Worm (Caenorhabditis elegans) whole organism, L1 larva: ENCODE measurements around the gene F56A8.9.

ENCODE experiments used
- C16A3.4 ChIP-seq: fragments of 150-350 bp; optimal IDR thresholded peaks from 2 replicates; lab custom pipeline; 2014; ENCODE audit warnings: missing biosample characterization, missing genetic modification characterization
- F16B12.6 ChIP-seq: fragments of 150-350 bp; optimal IDR thresholded peaks from 2 replicates; lab custom pipeline; 2014; ENCODE audit warnings: missing biosample characterization, missing genetic modification characterization
- Y116A8C.19 ChIP-seq: sonication (generic microtip); optimal IDR thresholded peaks from 2 replicates; lab custom pipeline; 2016; ENCODE audit warnings: missing compliant biosample characterization, missing genetic modification characterization, borderline replicate concordance
- aha-1 ChIP-seq: fragments of 150-350 bp; optimal IDR thresholded peaks from 2 replicates; lab custom pipeline; 2014; ENCODE audit warnings: missing biosample characterization, missing genetic modification characterization
- aly-2 ChIP-seq: fragments of 150-350 bp; optimal IDR thresholded peaks from 2 replicates; lab custom pipeline; 2014; ENCODE audit warnings: missing biosample characterization, missing genetic modification characterization
- ama-1 ChIP-seq: fragments of 150-350 bp; optimal IDR thresholded peaks from 2 replicates; lab custom pipeline; 2014
- blmp-1 ChIP-seq: fragments of 150-350 bp; optimal IDR thresholded peaks from 2 replicates; lab custom pipeline; 2014; ENCODE audit warnings: missing biosample characterization, missing genetic modification characterization
- ceh-63 ChIP-seq: fragments of 200-800 bp; sonication (Bioruptor generic); optimal IDR thresholded peaks from 2 replicates; lab custom pipeline; 2018; ENCODE audit warnings: mild to moderate bottlenecking, missing genetic modification characterization, missing compliant biosample characterization
- ceh-88 ChIP-seq: fragments of 200-800 bp; sonication (Bioruptor generic); IDR thresholded peaks from 2 replicates; pipeline ENCODE4 v1.3.6; 2022; ENCODE audit warnings: missing genetic modification characterization, missing compliant biosample characterization
- ceh-90 ChIP-seq: sonication (generic microtip); optimal IDR thresholded peaks from 2 replicates; lab custom pipeline; 2016; ENCODE audit warnings: missing genetic modification characterization, missing compliant biosample characterization
- ces-1 ChIP-seq: fragments of 150-350 bp; optimal IDR thresholded peaks from 2 replicates; lab custom pipeline; 2014; ENCODE audit warnings: missing biosample characterization, missing genetic modification reagents, missing genetic modification characterization
- efl-1 ChIP-seq, 4 experiments: fragments of 150-350 bp; optimal IDR thresholded peaks in 3 of 4; peaks in 1 of 4; 1 replicate in 1 of 4; 2 replicates in 3 of 4; lab custom pipeline; 2014; ENCODE audit warnings: missing biosample characterization in 2 of 4, missing genetic modification characterization in 2 of 4, missing genetic modification reagents in 2 of 4
- egl-27 ChIP-seq, 2 experiments: fragments of 150-350 bp in 1 of 2; sonication (generic microtip); optimal IDR thresholded peaks; 3 replicates each; lab custom pipeline; 2017 to 2018; ENCODE audit warnings: missing biosample characterization in 2 of 2, missing genetic modification characterization in 2 of 2, missing genetic modification reagents in 2 of 2
- elt-2 ChIP-seq: sonication (generic microtip); optimal IDR thresholded peaks from 2 replicates; lab custom pipeline; 2016; ENCODE audit warnings: missing genetic modification characterization, mild to moderate bottlenecking, inconsistent platforms, missing compliant biosample characterization, missing genetic modification reagents
- elt-3 ChIP-seq, 6 experiments: fragments of 150-350 bp in 1 of 6; sonication (generic microtip); optimal IDR thresholded peaks; 2 replicates each; lab custom pipeline; 2017 to 2018; ENCODE audit warnings: missing biosample characterization in 6 of 6, missing genetic modification characterization in 6 of 6, inconsistent platforms in 1 of 6
- fkh-10 ChIP-seq: sonication (generic microtip); optimal IDR thresholded peaks from 2 replicates; lab custom pipeline; 2017; ENCODE audit warnings: missing biosample characterization, missing genetic modification reagents, missing genetic modification characterization
- fkh-8 ChIP-seq: sonication (generic microtip); optimal IDR thresholded peaks from 2 replicates; lab custom pipeline; 2016; ENCODE audit warnings: mild to moderate bottlenecking, missing genetic modification characterization, missing compliant biosample characterization
- grh-1 ChIP-seq: fragments of 200-800 bp; sonication (Bioruptor generic); IDR thresholded peaks from 2 replicates; pipeline ENCODE4 v1.3.6; 2022; ENCODE audit warnings: missing genetic modification reagents, missing genetic modification characterization, missing compliant biosample characterization
- hlh-17 ChIP-seq: fragments of 200-800 bp; sonication (Bioruptor generic); optimal IDR thresholded peaks from 2 replicates; lab custom pipeline; 2018; ENCODE audit warnings: missing genetic modification characterization, mild to moderate bottlenecking, missing compliant biosample characterization, moderate library complexity, borderline replicate concordance
- irx-1 ChIP-seq: sonication (generic microtip); optimal IDR thresholded peaks from 2 replicates; lab custom pipeline; 2016; ENCODE audit warnings: missing genetic modification characterization, missing compliant biosample characterization
- isw-1 ChIP-seq: fragments of 200-800 bp; sonication (Bioruptor generic); IDR thresholded peaks from 2 replicates; pipeline ENCODE4 v1.3.6; 2022; ENCODE audit warnings: missing genetic modification characterization, missing compliant biosample characterization
- jun-1 ChIP-seq: fragments of 150-350 bp; optimal IDR thresholded peaks from 2 replicates; lab custom pipeline; 2014; ENCODE audit warnings: missing biosample characterization, missing genetic modification reagents, missing genetic modification characterization
- lin-14 ChIP-seq: fragments of 200-800 bp; sonication (Bioruptor generic); optimal IDR thresholded peaks from 2 replicates; lab custom pipeline; 2018; ENCODE audit warnings: mild to moderate bottlenecking, missing genetic modification characterization, moderate library complexity, missing compliant biosample characterization
- lin-15B ChIP-seq: fragments of 150-350 bp; sonication (generic microtip); optimal IDR thresholded peaks from 3 replicates; lab custom pipeline; 2014; ENCODE audit warnings: missing biosample characterization, missing genetic modification characterization
- lin-39 ChIP-seq: fragments of 150-350 bp; optimal IDR thresholded peaks from 2 replicates; lab custom pipeline; 2014; ENCODE audit warnings: missing biosample characterization, missing genetic modification reagents, missing genetic modification characterization
- lir-3 ChIP-seq: sonication (generic microtip); optimal IDR thresholded peaks from 2 replicates; lab custom pipeline; 2016; ENCODE audit warnings: mild to moderate bottlenecking, missing genetic modification characterization, moderate library complexity, missing compliant biosample characterization; ENCODE audit not compliant: poor library complexity
- mab-9 ChIP-seq: fragments of 200-800 bp; sonication (Bioruptor generic); IDR thresholded peaks from 2 replicates; pipeline ENCODE4 v1.3.6; 2022; ENCODE audit warnings: missing genetic modification reagents, missing genetic modification characterization, missing compliant biosample characterization
- nhr-12 ChIP-seq: sonication (generic microtip); optimal IDR thresholded peaks from 2 replicates; lab custom pipeline; 2017; ENCODE audit warnings: missing biosample characterization, missing genetic modification characterization
- nhr-19 ChIP-seq: fragments of 200-800 bp; sonication (Bioruptor generic); conservative IDR thresholded peaks from 2 replicates; pipeline ENCODE4 v1.3.6; 2022; ENCODE audit warnings: missing genetic modification characterization, missing compliant biosample characterization
- nhr-237 ChIP-seq: fragments of 150-350 bp; optimal IDR thresholded peaks from 2 replicates; lab custom pipeline; 2014; ENCODE audit warnings: missing biosample characterization, missing genetic modification characterization
- nhr-28 ChIP-seq: fragments of 150-350 bp; optimal IDR thresholded peaks from 2 replicates; lab custom pipeline; 2014; ENCODE audit warnings: missing biosample characterization, missing genetic modification characterization
- nhr-47 ChIP-seq: sonication (generic microtip); optimal IDR thresholded peaks from 2 replicates; lab custom pipeline; 2016; ENCODE audit warnings: mild to moderate bottlenecking, missing genetic modification characterization, moderate library complexity, missing compliant biosample characterization
- nhr-71 ChIP-seq: sonication (generic microtip); optimal IDR thresholded peaks from 2 replicates; lab custom pipeline; 2016; ENCODE audit warnings: mild to moderate bottlenecking, missing genetic modification characterization, moderate library complexity, missing compliant biosample characterization
- nhr-84 ChIP-seq: sonication (generic microtip); optimal IDR thresholded peaks from 2 replicates; lab custom pipeline; 2017; ENCODE audit warnings: missing biosample characterization, missing genetic modification characterization
- nhr-85 ChIP-seq: sonication (generic microtip); peaks from one replicate; lab custom pipeline; 2016; ENCODE audit warnings: missing genetic modification characterization, inconsistent platforms, missing compliant biosample characterization
- nhr-90 ChIP-seq: sonication (generic microtip); optimal IDR thresholded peaks from 2 replicates; lab custom pipeline; 2016; ENCODE audit warnings: mild to moderate bottlenecking, missing genetic modification characterization, missing compliant biosample characterization; ENCODE audit not compliant: poor library complexity
- pax-3 ChIP-seq: fragments of 200-800 bp; sonication (Bioruptor generic); optimal IDR thresholded peaks from 2 replicates; lab custom pipeline; 2018; ENCODE audit warnings: mild to moderate bottlenecking, missing genetic modification characterization, moderate library complexity, missing compliant biosample characterization
- pqm-1 ChIP-seq: sonication (generic microtip); optimal IDR thresholded peaks from 3 replicates; lab custom pipeline; 2017; ENCODE audit warnings: missing biosample characterization, missing genetic modification characterization
- skn-1 ChIP-seq: fragments of 150-350 bp; optimal IDR thresholded peaks from 2 replicates; lab custom pipeline; 2014; ENCODE audit warnings: missing biosample characterization, missing genetic modification characterization
- snu-23 ChIP-seq: sonication (generic microtip); optimal IDR thresholded peaks from 2 replicates; lab custom pipeline; 2016; ENCODE audit warnings: missing genetic modification characterization, missing compliant biosample characterization
- sox-4 ChIP-seq: sonication (generic microtip); optimal IDR thresholded peaks from 2 replicates; lab custom pipeline; 2016; ENCODE audit warnings: missing genetic modification characterization, missing compliant biosample characterization
- sptf-1 ChIP-seq: fragments of 150-350 bp; optimal IDR thresholded peaks from 2 replicates; lab custom pipeline; 2014; ENCODE audit warnings: missing biosample characterization, missing genetic modification characterization
- swsn-7 ChIP-seq: sonication (generic microtip); optimal IDR thresholded peaks from 2 replicates; lab custom pipeline; 2016; ENCODE audit warnings: missing genetic modification characterization, missing compliant biosample characterization
- tbx-2 ChIP-seq: sonication (generic microtip); optimal IDR thresholded peaks from 2 replicates; lab custom pipeline; 2016; ENCODE audit warnings: missing genetic modification characterization, missing compliant biosample characterization
- unc-30 ChIP-seq: sonication (generic microtip); optimal IDR thresholded peaks from 2 replicates; lab custom pipeline; 2017; ENCODE audit warnings: missing biosample characterization, missing genetic modification characterization
- unc-86 ChIP-seq: sonication (generic microtip); optimal IDR thresholded peaks from 2 replicates; lab custom pipeline; 2016; ENCODE audit warnings: missing genetic modification characterization, missing compliant biosample characterization
- unc-98 ChIP-seq: fragments of 200-800 bp; sonication (Bioruptor generic); IDR thresholded peaks from 2 replicates; pipeline ENCODE4 v1.3.6; 2022; ENCODE audit warnings: missing genetic modification characterization, missing compliant biosample characterization
- zip-4 ChIP-seq: fragments of 200-800 bp; sonication (Bioruptor generic); optimal IDR thresholded peaks from 2 replicates; lab custom pipeline; 2018; ENCODE audit warnings: mild to moderate bottlenecking, missing genetic modification characterization, moderate library complexity, missing compliant biosample characterization
- ztf-11 ChIP-seq, 2 experiments: sonication (generic microtip); optimal IDR thresholded peaks; 2 replicates each; lab custom pipeline; 2016 to 2017; ENCODE audit warnings: missing genetic modification characterization in 2 of 2, missing biosample characterization in 1 of 2, missing compliant biosample characterization in 1 of 2

F56A8.9 gene

DNA sequence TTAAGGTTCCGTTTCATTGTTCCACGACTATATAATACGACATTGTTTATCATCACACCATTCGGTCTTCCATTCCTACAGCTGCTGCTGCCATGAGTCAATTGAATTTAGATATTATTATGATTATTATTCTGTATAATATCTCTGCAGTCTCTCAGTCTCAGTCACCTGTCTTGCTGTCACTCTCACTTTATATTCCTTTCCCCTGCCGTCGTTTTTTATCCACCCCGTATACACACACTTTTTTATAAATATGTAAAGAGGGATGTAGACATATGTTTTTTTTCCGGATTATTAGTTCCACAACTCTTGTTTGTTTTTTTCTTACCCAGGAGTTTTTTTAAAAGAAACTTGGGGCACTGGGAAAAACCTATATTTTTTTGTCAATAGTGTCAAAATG, 17.8 kb downstream of the F56A8.9 start:
- peak; percentile 74 for TF ChIP-seq blmp-1
- TF ChIP-seq fkh-8 (tag; lab: Kevin White, UChicago), result peak; percentile 15
- no peak for TF ChIP-seq lin-39 (tag; lab: Kevin White, UChicago)

DNA sequence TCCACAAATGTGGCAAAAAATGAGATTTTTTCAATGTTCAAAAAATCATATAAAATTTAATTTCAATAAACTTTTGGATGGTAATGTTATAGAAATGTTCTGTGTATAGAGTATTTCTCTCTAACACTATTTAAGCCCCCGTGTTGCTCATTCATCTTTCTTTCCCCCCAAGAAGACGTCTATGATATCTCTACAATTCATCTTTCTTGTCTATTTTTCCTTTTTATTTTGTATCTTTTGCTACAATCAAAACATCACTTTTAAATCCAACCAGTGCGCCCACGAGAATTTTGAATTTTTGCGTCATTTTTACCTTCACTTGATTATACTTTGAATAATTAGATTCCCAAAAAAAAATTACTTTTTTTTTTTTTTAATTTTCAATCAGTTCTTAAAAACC, 18.3 kb downstream of the F56A8.9 start:
- TF ChIP-seq nhr-47 (tag; lab: Kevin White, UChicago) (no peak), unc-86 (no peak), F16B12.6 (tag; lab: Kevin White, UChicago) (no peak), nhr-19 (GFP tag; lab: Robert Waterston, UW) (no peak)

DNA sequence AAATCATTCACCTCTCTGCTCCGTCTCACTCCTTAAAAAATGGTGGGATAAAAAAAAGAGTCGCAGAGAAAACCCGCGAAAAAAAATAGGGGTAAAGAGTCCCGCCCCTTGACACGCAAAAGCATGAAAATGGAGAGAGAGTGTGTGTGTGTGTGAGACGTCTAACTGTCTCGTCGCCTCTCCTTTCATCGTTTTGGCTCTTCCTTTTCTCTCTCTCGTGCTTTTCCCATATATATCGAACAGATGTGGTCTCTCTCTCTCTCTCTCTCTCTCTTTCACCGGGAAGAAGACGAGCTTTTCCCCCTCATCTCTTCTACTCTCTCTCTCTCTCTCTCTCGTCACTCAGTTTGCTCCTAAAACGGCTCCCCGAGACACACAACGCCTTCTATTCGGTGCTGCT, 21.3 kb downstream of the F56A8.9 start:
- TF ChIP-seq swsn-7 (tag; lab: Kevin White, UChicago) (peak; percentile 84), ceh-63 (GFP tag; lab: Kevin White, UChicago) (peak; percentile 53), nhr-12 (tag; lab: Kevin White, UChicago) (no peak), ztf-11 (tag; optimal IDR thresholded peaks at IDR 0.05; lab: Kevin White, UChicago) (peak in 1 of 2 experiments; percentile 64), nhr-85 (tag; lab: Kevin White, UChicago) (no peak), skn-1 (tag; lab: Kevin White, UChicago) (no peak), elt-2 (tag; lab: Kevin White, UChicago) (no peak), fkh-10 (GFP tag; lab: Kevin White, UChicago) (peak; percentile 88), snu-23 (GFP tag; lab: Kevin White, UChicago) (peak; percentile 82), irx-1 (tag; lab: Kevin White, UChicago) (peak; percentile 52), blmp-1 (no peak), nhr-19 (GFP tag; lab: Robert Waterston, UW) (peak; percentile 48), sptf-1 (tag; lab: Kevin White, UChicago) (no peak), aly-2 (tag; lab: Kevin White, UChicago) (no peak), elt-3 (tag; optimal IDR thresholded peaks at IDR 0.05; lab: Kevin White, UChicago) (no peak), egl-27 (tag; optimal IDR thresholded peaks at IDR 0.05; lab: Kevin White, UChicago) (peak in 1 of 2 experiments; percentile 25), isw-1 (GFP tag; lab: Robert Waterston, UW) (peak; percentile 61), ceh-88 (GFP tag; lab: Robert Waterston, UW) (no peak), jun-1 (tag; lab: Kevin White, UChicago) (peak; percentile 46), unc-86 (peak; percentile 90), grh-1 (GFP tag; lab: Robert Waterston, UW) (no peak), nhr-237 (no peak), mab-9 (GFP tag; lab: Robert Waterston, UW) (peak; percentile 65), pqm-1 (no peak), ama-1 (no peak), lin-39 (tag; lab: Kevin White, UChicago) (no peak), lin-15B (tag; lab: Kevin White, UChicago) (no peak), nhr-28 (tag; lab: Kevin White, UChicago) (no peak), zip-4 (GFP tag; lab: Kevin White, UChicago) (no peak), hlh-17 (GFP tag; lab: Kevin White, UChicago) (no peak), nhr-71 (tag; lab: Kevin White, UChicago) (peak; percentile 89), sox-4 (tag; lab: Kevin White, UChicago) (no peak), lir-3 (tag; lab: Kevin White, UChicago) (peak; percentile 24), aha-1 (tag; lab: Kevin White, UChicago) (no peak), nhr-84 (tag; lab: Kevin White, UChicago) (no peak), pax-3 (tag; lab: Kevin White, UChicago) (peak; percentile 57), unc-30 (tag; lab: Kevin White, UChicago) (no peak), ces-1 (GFP tag; lab: Kevin White, UChicago) (no peak), C16A3.4 (tag; lab: Kevin White, UChicago) (peak; percentile 2), lin-14 (GFP tag; lab: Kevin White, UChicago) (peak; percentile 95), efl-1 (optimal IDR thresholded peaks at IDR 0.05; lab: Kevin White, UChicago) (peak; percentile 67 to 80), efl-1 (GFP tag; optimal IDR thresholded peaks at IDR 0.05 in 1 of 2; lab: Kevin White, UChicago) (peak; percentile 17 to 82), F16B12.6 (tag; lab: Kevin White, UChicago) (no peak), ceh-90 (tag; lab: Kevin White, UChicago) (no peak), tbx-2 (tag; lab: Kevin White, UChicago) (peak; percentile 83), unc-98 (no peak), Y116A8C.19 (tag; lab: Kevin White, UChicago) (no peak), nhr-90 (tag; lab: Kevin White, UChicago) (no peak)
